Fruit fly (Drosophila melanogaster): Measurements from ENCODE around the gene hb.

hb gene

dm6 chr3R:8744198-8744597 lies 46.6 kb upstream of the hb start (continued):
- TF ChIP-seq CG18011 (GFP tag; optimal IDR thresholded peaks at IDR 0.05) (no peak), gro (GFP tag; optimal IDR thresholded peaks at IDR 0.05) (no peak), ranshi (GFP tag; IDR thresholded peaks at IDR 0.05) (peak; percentile 61), ssp (GFP tag; IDR thresholded peaks at IDR 0.05) (no peak), kay (GFP tag; optimal IDR thresholded peaks at IDR 0.05) (no peak), CG2120 (GFP tag; optimal IDR thresholded peaks at IDR 0.05) (peak; percentile 63), CG32767 (GFP tag; IDR thresholded peaks at IDR 0.05) (peak; percentile 39; the same call in 1 of the 2 replicates), CG6175 (GFP tag; IDR thresholded peaks at IDR 0.05) (no peak), scrt (GFP tag; optimal IDR thresholded peaks at IDR 0.05) (no peak), tin (GFP tag; optimal IDR thresholded peaks at IDR 0.05) (peak; percentile 22), dati (GFP tag; IDR thresholded peaks at IDR 0.05) (no peak), CG12219 (GFP tag; optimal IDR thresholded peaks at IDR 0.05) (peak; percentile 39), gce (GFP tag; IDR thresholded peaks at IDR 0.05) (0 out of 3 replicates have a peak, but pooled peaks have one; percentile 14), Bdp1 (GFP tag; optimal IDR thresholded peaks at IDR 0.05) (no peak), pzg (GFP tag; optimal IDR thresholded peaks at IDR 0.05) (no peak), CG2875 (GFP tag; optimal IDR thresholded peaks at IDR 0.05) (no peak), caup (GFP tag; optimal IDR thresholded peaks at IDR 0.05; ENCODE audit: severe bottlenecking) (peak; percentile 15), CG11085 (GFP tag; IDR thresholded peaks at IDR 0.05) (no peak), lmd (GFP tag; IDR thresholded peaks at IDR 0.05) (peak; percentile 47; the same call in 1 of the 2 replicates), CG7928 (GFP tag; optimal IDR thresholded peaks at IDR 0.05) (no peak), CG6854 (GFP tag; optimal IDR thresholded peaks at IDR 0.05) (no peak), CG10209 (GFP tag; optimal IDR thresholded peaks at IDR 0.05) (peak; percentile 54), H2.0 (GFP tag; IDR thresholded peaks at IDR 0.05) (no peak), Aef1 (GFP tag; IDR thresholded peaks at IDR 0.05) (peak; percentile 44; the same call in 1 of the 3 replicates), pfk (GFP tag; optimal IDR thresholded peaks at IDR 0.05) (no peak), CG18262 (tag; optimal IDR thresholded peaks at IDR 0.05) (peak; percentile 34), nom (GFP tag; optimal IDR thresholded peaks at IDR 0.05) (no peak), CG30431 (GFP tag; optimal IDR thresholded peaks at IDR 0.05) (peak; percentile 22), CG12104 (GFP tag; optimal IDR thresholded peaks at IDR 0.05) (no peak), tx (GFP tag; optimal IDR thresholded peaks at IDR 0.05) (no peak), Pdp1 (GFP tag; optimal IDR thresholded peaks at IDR 0.05) (peak in 1 of 2 experiments; percentile 62), vvl (GFP tag; IDR thresholded peaks at IDR 0.05) (peak; percentile 59), CG2202 (tag; optimal IDR thresholded peaks at IDR 0.05) (no peak), ac (GFP tag; optimal IDR thresholded peaks at IDR 0.05) (no peak), esg (GFP tag; conservative IDR thresholded peaks at IDR 0.05) (peak; percentile 66), klu (GFP tag; IDR thresholded peaks at IDR 0.05) (no peak), phol (tag; optimal IDR thresholded peaks at IDR 0.05) (peak; percentile 37), CG10654 (GFP tag; optimal IDR thresholded peaks at IDR 0.05) (no peak), bab2 (GFP tag; optimal IDR thresholded peaks at IDR 0.05) (no peak), CG10366 (GFP tag; IDR thresholded peaks at IDR 0.05) (peak; percentile 45), CG14860 (GFP tag; IDR thresholded peaks at IDR 0.05; ENCODE audit: partially characterized antibody) (no peak), HLHmδ (GFP tag; optimal IDR thresholded peaks at IDR 0.05) (no peak), disco-r (GFP tag; optimal IDR thresholded peaks at IDR 0.05) (no peak), Kr (GFP tag; optimal IDR thresholded peaks at IDR 0.05) (no peak), Tbp (GFP tag; optimal IDR thresholded peaks at IDR 0.05) (no peak), CG11560 (tag; IDR thresholded peaks at IDR 0.05) (no peak), sna (GFP tag; IDR thresholded peaks at IDR 0.05; ENCODE audit: partially characterized antibody) (no peak), CG9817 (tag; optimal IDR thresholded peaks at IDR 0.05) (peak; percentile 29), CG17186 (GFP tag; optimal IDR thresholded peaks at IDR 0.05) (no peak), Optix (GFP tag; IDR thresholded peaks at IDR 0.05) (no peak), Atf3 (GFP tag; optimal IDR thresholded peaks at IDR 0.05) (no peak), lilli (GFP tag; optimal IDR thresholded peaks at IDR 0.05) (peak; percentile 66)

Data from whole organism, embryonic.